Worm (Caenorhabditis elegans) whole organism, L4 larva: ENCODE data around the gene C04B4.6.
A peak's percentile ranks its signal among the peaks of the same experiment; 100 is the strongest.
"Not testable (repeated sequence)": the region's sequence is repeated elsewhere in the genome, so short reads cannot be mapped to it uniquely, and the experiment has no call there.

Source experiments
- F26F4.8 ChIP-seq: fragments of 200-800 bp; sonication (Bioruptor generic); conservative IDR thresholded peaks from 2 replicates; pipeline ENCODE4 v1.3.6; 2022; ENCODE audit warnings: missing genetic modification characterization, missing compliant biosample characterization
- F49E8.2 ChIP-seq: sonication (generic microtip); optimal IDR thresholded peaks from 2 replicates; lab custom pipeline; 2016; ENCODE audit warnings: missing compliant biosample characterization, mild to moderate bottlenecking, missing genetic modification characterization, borderline replicate concordance
- Y5F2A.4 ChIP-seq: fragments of 200-800 bp; sonication (Bioruptor generic); optimal IDR thresholded peaks from 2 replicates; lab custom pipeline; 2018; ENCODE audit warnings: mild to moderate bottlenecking, missing genetic modification characterization, missing compliant biosample characterization
- aly-2 ChIP-seq: sonication (generic microtip); optimal IDR thresholded peaks from 2 replicates; lab custom pipeline; 2018; ENCODE audit warnings: missing biosample characterization, missing genetic modification characterization
- ceh-20 ChIP-seq: fragments of 200-800 bp; sonication (Bioruptor generic); IDR thresholded peaks from 2 replicates; pipeline ENCODE4 v1.3.6; 2022; ENCODE audit warnings: missing genetic modification reagents, missing genetic modification characterization, missing compliant biosample characterization
- ceh-32 ChIP-seq: sonication (generic microtip); optimal IDR thresholded peaks from 2 replicates; lab custom pipeline; 2016; ENCODE audit warnings: mild to moderate bottlenecking, missing genetic modification characterization, missing compliant biosample characterization; ENCODE audit not compliant: poor library complexity
- ctbp-1 ChIP-seq: fragments of 200-800 bp; sonication (Bioruptor generic); IDR thresholded peaks from 2 replicates; pipeline ENCODE4 v1.3.6; 2022; ENCODE audit warnings: missing genetic modification reagents, missing genetic modification characterization, missing compliant biosample characterization
- daf-16 ChIP-seq, 3 experiments: sonication (generic microtip); optimal IDR thresholded peaks; 2 replicates each; lab custom pipeline; 2016 to 2017; ENCODE audit warnings: missing genetic modification characterization in 3 of 3, missing genetic modification reagents in 3 of 3, mild to moderate bottlenecking in 2 of 3, missing compliant biosample characterization in 2 of 3, missing biosample characterization in 1 of 3, moderate library complexity in 1 of 3
- daf-19 ChIP-seq: fragments of 200-800 bp; sonication (Bioruptor generic); conservative IDR thresholded peaks from 2 replicates; pipeline ENCODE4 v1.3.6; 2022; ENCODE audit warnings: missing genetic modification characterization, missing compliant biosample characterization
- dmd-6 ChIP-seq: fragments of 200-800 bp; sonication (Bioruptor generic); IDR thresholded peaks from 2 replicates; pipeline ENCODE4 v1.3.6; 2022; ENCODE audit warnings: missing genetic modification reagents, missing genetic modification characterization, missing compliant biosample characterization
- dmd-8 ChIP-seq: fragments of 200-800 bp; sonication (Bioruptor generic); IDR thresholded peaks from 2 replicates; pipeline ENCODE4 v1.3.6; 2022; ENCODE audit warnings: missing genetic modification characterization, missing compliant biosample characterization
- dmd-9 ChIP-seq: fragments of 200-800 bp; sonication (Bioruptor generic); IDR thresholded peaks from 2 replicates; pipeline ENCODE4 v1.3.6; 2022; ENCODE audit warnings: missing genetic modification reagents, missing genetic modification characterization, missing compliant biosample characterization
- egl-27 ChIP-seq: sonication (generic microtip); optimal IDR thresholded peaks from 3 replicates; lab custom pipeline; 2017; ENCODE audit warnings: missing biosample characterization, missing genetic modification reagents, missing genetic modification characterization
- hif-1 ChIP-seq, 2 experiments: sonication (generic microtip); optimal IDR thresholded peaks; 2 replicates each; lab custom pipeline; 2016 to 2017; ENCODE audit warnings: missing compliant biosample characterization in 2 of 2, missing genetic modification characterization in 2 of 2, missing genetic modification reagents in 2 of 2, missing genotype in 2 of 2, mild to moderate bottlenecking in 1 of 2
- hlh-11 ChIP-seq: fragments of 200-800 bp; sonication (Bioruptor generic); optimal IDR thresholded peaks from 2 replicates; lab custom pipeline; 2018; ENCODE audit warnings: mild to moderate bottlenecking, missing genetic modification characterization, missing compliant biosample characterization
- lim-7 ChIP-seq: fragments of 200-800 bp; sonication (Bioruptor generic); IDR thresholded peaks from 2 replicates; pipeline ENCODE4 v1.3.6; 2022; ENCODE audit warnings: missing genetic modification characterization, missing compliant biosample characterization
- lin-1 ChIP-seq: fragments of 200-800 bp; sonication (Bioruptor generic); IDR thresholded peaks from 2 replicates; pipeline ENCODE4 v1.3.6; 2022; ENCODE audit warnings: missing genetic modification reagents, missing genetic modification characterization, missing compliant biosample characterization
- lin-15B ChIP-seq: fragments of 150-350 bp; sonication (generic microtip); optimal IDR thresholded peaks from 3 replicates; lab custom pipeline; 2014; ENCODE audit warnings: missing biosample characterization, missing genetic modification characterization
- lin-39 ChIP-seq: fragments of 150-350 bp; optimal IDR thresholded peaks from 2 replicates; lab custom pipeline; 2014; ENCODE audit warnings: missing biosample characterization, missing genetic modification reagents, missing genetic modification characterization
- madf-9 ChIP-seq: fragments of 200-800 bp; sonication (Bioruptor generic); conservative IDR thresholded peaks from 2 replicates; pipeline ENCODE4 v1.3.6; 2022; ENCODE audit warnings: missing genetic modification reagents, missing genetic modification characterization, missing compliant biosample characterization
- mxl-2 ChIP-seq: fragments of 200-800 bp; sonication (Bioruptor generic); conservative IDR thresholded peaks from 2 replicates; pipeline ENCODE4 v1.3.6; 2022; ENCODE audit warnings: missing genetic modification reagents, missing genetic modification characterization, missing compliant biosample characterization
- nhr-10 ChIP-seq: fragments of 150-350 bp; optimal IDR thresholded peaks from 2 replicates; lab custom pipeline; 2014; ENCODE audit warnings: missing biosample characterization, missing genetic modification characterization
- nhr-237 ChIP-seq: sonication (generic microtip); optimal IDR thresholded peaks from 2 replicates; lab custom pipeline; 2017; ENCODE audit warnings: missing biosample characterization, missing genetic modification characterization
- nhr-6 ChIP-seq: fragments of 150-350 bp; optimal IDR thresholded peaks from 2 replicates; lab custom pipeline; 2014; ENCODE audit warnings: missing biosample characterization, missing genetic modification characterization
- nhr-77 ChIP-seq: fragments of 150-350 bp; optimal IDR thresholded peaks from 2 replicates; lab custom pipeline; 2014; ENCODE audit warnings: missing biosample characterization, missing genetic modification characterization
- pha-4 ChIP-seq, 2 experiments: fragments of 150-350 bp in 1 of 2; fragments of 200-800 bp in 1 of 2; sonication (Bioruptor generic) in 1 of 2; IDR thresholded peaks in 1 of 2; optimal IDR thresholded peaks in 1 of 2; 2 replicates each; pipeline versions ENCODE4 v1.3.6 to Lab custom; 2014 to 2022; ENCODE audit warnings: missing genetic modification characterization in 2 of 2, missing genetic modification reagents in 2 of 2, missing biosample characterization in 1 of 2, missing compliant biosample characterization in 1 of 2
- pqm-1 ChIP-seq: sonication (generic microtip); optimal IDR thresholded peaks from 2 replicates; lab custom pipeline; 2017; ENCODE audit warnings: missing biosample characterization, missing genetic modification characterization
- rbr-2 ChIP-seq: sonication (generic microtip); optimal IDR thresholded peaks from 2 replicates; lab custom pipeline; 2016; ENCODE audit warnings: missing genotype, missing genetic modification characterization, missing compliant biosample characterization
- snpc-1.2 ChIP-seq: fragments of 200-800 bp; sonication (Bioruptor generic); IDR thresholded peaks from 2 replicates; pipeline ENCODE4 v1.3.6; 2022; ENCODE audit warnings: missing genetic modification reagents, missing genetic modification characterization, missing compliant biosample characterization
- spr-3 ChIP-seq: fragments of 200-800 bp; sonication (Bioruptor generic); optimal IDR thresholded peaks from 2 replicates; lab custom pipeline; 2018; ENCODE audit warnings: mild to moderate bottlenecking, missing genetic modification characterization, missing compliant biosample characterization
- tra-1 ChIP-seq: fragments of 200-800 bp; sonication (Bioruptor generic); IDR thresholded peaks from 2 replicates; pipeline ENCODE4 v1.3.6; 2022; ENCODE audit warnings: missing genetic modification reagents, missing genetic modification characterization, missing compliant biosample characterization
- unc-62 ChIP-seq, 3 experiments: fragments of 150-350 bp in 1 of 3; sonication (generic microtip); optimal IDR thresholded peaks in 2 of 3; peaks in 1 of 3; 1 replicate in 1 of 3; 2 replicates in 2 of 3; lab custom pipeline; 2014 to 2017; ENCODE audit warnings: missing biosample characterization in 3 of 3, missing genetic modification characterization in 3 of 3, missing genetic modification reagents in 3 of 3, missing genotype in 1 of 3

C04B4.6 gene

DNA sequence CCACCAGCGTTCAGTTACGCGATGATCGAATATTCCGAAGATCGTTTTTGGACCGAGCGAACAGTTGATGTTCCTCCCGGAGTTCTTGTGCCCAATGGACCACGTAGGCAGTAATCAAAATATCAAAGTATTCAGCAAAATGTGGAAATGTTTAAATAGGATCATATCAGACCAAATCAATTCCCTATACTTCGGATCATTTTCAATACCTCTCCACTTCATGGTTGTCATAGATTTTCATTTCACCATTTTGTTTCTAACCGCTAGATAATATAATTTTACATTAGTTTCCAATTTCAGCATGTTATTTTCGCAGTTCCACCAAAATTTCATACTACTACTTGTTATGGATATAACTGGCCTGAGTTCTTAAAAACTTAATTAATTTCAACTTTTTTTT is 42.1 kb upstream of the C04B4.6 start:
- peak in 1 of 2 experiments; percentile 91 for TF ChIP-seq unc-62 (GFP tag; optimal IDR thresholded peaks at IDR 0.05 in 1 of 2; lab: Kevin White, UChicago)
- TF ChIP-seq unc-62 (tag; optimal IDR thresholded peaks at IDR 0.05; lab: Kevin White, UChicago), result no peak
- TF ChIP-seq lin-1, result no peak
- no peak for TF ChIP-seq nhr-6 (tag; lab: Kevin White, UChicago)
- TF ChIP-seq daf-16 (GFP tag; optimal IDR thresholded peaks at IDR 0.05; lab: Kevin White, UChicago), result no peak
- no peak for TF ChIP-seq daf-16 (tag; optimal IDR thresholded peaks at IDR 0.05; lab: Kevin White, UChicago)
- TF ChIP-seq dmd-8 (GFP tag; lab: Robert Waterston, UW), result no peak
- TF ChIP-seq madf-9 (GFP tag; lab: Robert Waterston, UW), result no peak
- no peak for TF ChIP-seq nhr-10 (tag; lab: Kevin White, UChicago)
- TF ChIP-seq nhr-237 (tag; lab: Kevin White, UChicago), result no peak
- TF ChIP-seq, all 104 proteins: peak for 1

- no peak for TF ChIP-seq lin-39
- TF ChIP-seq lim-7 (GFP tag; lab: Robert Waterston, UW), result no peak
- no peak for TF ChIP-seq ctbp-1 (GFP tag; lab: Robert Waterston, UW)
- no peak for TF ChIP-seq F49E8.2 (tag; lab: Kevin White, UChicago)
Observed at ce11 chrX:12315268-12315667, 39.8 kb upstream of the C04B4.6 start, which contains the start of gene xtr-2. xtr-2 (plus strand) TSS chrX:12315568.

DNA sequence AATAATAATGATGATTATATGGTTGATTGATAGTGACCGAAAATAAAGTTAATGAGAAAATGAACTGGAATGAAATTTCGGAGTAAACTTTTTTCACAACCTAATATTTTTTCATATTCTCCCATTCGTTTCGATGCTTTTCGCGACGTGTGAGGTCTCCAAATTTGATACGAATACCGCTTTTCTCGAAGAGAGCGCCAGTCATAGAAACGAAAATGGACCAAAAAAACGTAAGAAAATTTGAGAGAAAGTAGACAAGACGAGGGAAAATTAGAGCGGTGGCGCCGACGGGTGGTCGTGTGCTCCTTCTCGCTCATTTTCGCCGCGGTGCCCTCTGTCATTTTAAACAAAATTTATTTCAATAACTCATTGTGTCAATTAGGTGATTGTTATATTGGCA is 38.9 kb upstream of the C04B4.6 start:
- TF ChIP-seq aly-2 (tag; lab: Kevin White, UChicago) (no peak), Y5F2A.4 (GFP tag; lab: Kevin White, UChicago) (no peak), tra-1 (GFP tag; lab: Robert Waterston, UW) (peak; percentile 81; the same call in 1 of the 2 replicates), unc-62 (GFP tag; optimal IDR thresholded peaks at IDR 0.05 in 1 of 2; lab: Kevin White, UChicago) (peak in 1 of 2 experiments; percentile 79), unc-62 (tag; optimal IDR thresholded peaks at IDR 0.05; lab: Kevin White, UChicago) (no peak), hlh-11 (tag; lab: Kevin White, UChicago) (no peak), nhr-77 (tag; lab: Kevin White, UChicago) (no peak), pqm-1 (tag; lab: Kevin White, UChicago) (no peak), dmd-6 (GFP tag; lab: Robert Waterston, UW) (no peak), egl-27 (tag; lab: Kevin White, UChicago) (no peak), pha-4 (GFP tag; IDR thresholded peaks at IDR 0.05; lab: Robert Waterston, UW) (no peak), pha-4 (tag; optimal IDR thresholded peaks at IDR 0.05; lab: Kevin White, UChicago) (no peak)

DNA sequence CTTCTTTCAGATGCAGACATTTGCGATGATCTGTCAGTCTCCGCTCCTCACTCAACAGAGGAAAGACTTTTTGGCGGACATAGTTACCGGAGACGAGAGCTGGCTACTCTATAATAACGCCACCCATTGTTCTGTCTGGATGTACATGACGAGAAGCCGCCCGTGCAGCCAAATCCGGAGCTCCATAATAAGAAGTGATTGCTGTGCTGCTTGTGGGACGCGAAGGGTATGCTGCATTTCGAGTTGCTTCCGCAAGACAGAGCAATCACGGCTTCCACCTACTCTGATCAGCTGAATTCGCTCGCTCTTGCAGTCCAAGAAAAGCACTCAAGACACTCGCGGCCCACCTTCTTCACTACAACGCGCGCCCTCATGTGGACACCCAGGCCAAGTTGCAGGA is 38.3 kb upstream of the C04B4.6 start:
- TF ChIP-seq madf-9 (GFP tag; lab: Robert Waterston, UW) (0 out of 2 replicates have a peak, but pooled peaks have one; percentile 5), F26F4.8 (GFP tag; lab: Robert Waterston, UW) (no peak), mxl-2 (peak; percentile 59; the same call in 1 of the 2 replicates)

ce11 chrX:12308045-12308499 is 32.6 kb upstream of the C04B4.6 start, which contains the start of gene F17A2.16:
F17A2.16 (plus strand) TSS chrX:12308449.
- peak; percentile 82 for TF ChIP-seq snpc-1.2 (GFP tag; lab: Robert Waterston, UW)
- peak in 1 of 2 experiments; percentile 54 for TF ChIP-seq unc-62 (GFP tag; optimal IDR thresholded peaks at IDR 0.05 in 1 of 2; lab: Kevin White, UChicago)
- not testable (repeated sequence) for TF ChIP-seq unc-62 (tag; optimal IDR thresholded peaks at IDR 0.05; lab: Kevin White, UChicago)

- TF ChIP-seq pqm-1 (tag; lab: Kevin White, UChicago) (no peak), lin-15B (no peak), hif-1 (tag; optimal IDR thresholded peaks at IDR 0.05; lab: Kevin White, UChicago) (no peak), ceh-20 (no peak), rbr-2 (tag; lab: Kevin White, UChicago) (no peak), spr-3 (no peak), aly-2 (tag; lab: Kevin White, UChicago) (no peak), nhr-77 (tag; lab: Kevin White, UChicago) (no peak), ceh-32 (tag; lab: Kevin White, UChicago) (no peak), dmd-9 (GFP tag; lab: Robert Waterston, UW) (no peak), daf-19 (GFP tag; lab: Robert Waterston, UW) (no peak), tra-1 (GFP tag; lab: Robert Waterston, UW) (no peak)
Observed at ce11 chrX:12306565-12306964, 31.1 kb upstream of the C04B4.6 start, which contains the start of gene phf-32. phf-32 (plus strand) TSS chrX:12306865.
